Fruit fly (Drosophila melanogaster): ENCODE results near the gene CG32189.
"Not testable (repeated sequence)": the region's sequence is repeated elsewhere in the genome, so short reads cannot be mapped to it uniquely, and the experiment has no call there.

dm6 chr3L:17858174-17858573, 23.2 kb upstream of the CG32189 start, which contains the start of gene CG34002:
- TF ChIP-seq ovo (GFP tag; optimal IDR thresholded peaks at IDR 0.05); tj (GFP tag; optimal IDR thresholded peaks at IDR 0.05); Crg-1 (GFP tag; optimal IDR thresholded peaks at IDR 0.05); Mnt (GFP tag; optimal IDR thresholded peaks at IDR 0.05); cic (GFP tag; optimal IDR thresholded peaks at IDR 0.05); CG5204 (GFP tag; optimal IDR thresholded peaks at IDR 0.05); cnc (optimal IDR thresholded peaks at IDR 0.05); kay (GFP tag; ENCODE audit: borderline replicate concordance): not testable (repeated sequence)
